Worm (Caenorhabditis elegans) whole organism, L3 larva: ENCODE results near the gene C11H1.7.
A peak's percentile ranks its signal among the peaks of the same experiment; 100 is the strongest.

Experiments
- R02D3.7 ChIP-seq: fragments of 150-350 bp; optimal IDR thresholded peaks from 2 replicates; lab custom pipeline; 2014; ENCODE audit warnings: missing biosample characterization, missing genetic modification characterization
- ZK546.5 ChIP-seq: sonication (generic microtip); optimal IDR thresholded peaks from 2 replicates; lab custom pipeline; 2017; ENCODE audit warnings: missing biosample characterization, missing genetic modification characterization
- aly-2 ChIP-seq: fragments of 150-350 bp; optimal IDR thresholded peaks from 2 replicates; lab custom pipeline; 2014; ENCODE audit warnings: missing biosample characterization, missing genetic modification characterization
- ama-1 ChIP-seq: fragments of 150-350 bp; optimal IDR thresholded peaks from 2 replicates; lab custom pipeline; 2018
- ceh-16 ChIP-seq: sonication (generic microtip); optimal IDR thresholded peaks from 2 replicates; lab custom pipeline; 2017; ENCODE audit warnings: missing biosample characterization, missing genetic modification characterization
- ceh-28 ChIP-seq: fragments of 150-350 bp; optimal IDR thresholded peaks from 2 replicates; lab custom pipeline; 2014; ENCODE audit warnings: missing biosample characterization, missing genetic modification reagents, missing genetic modification characterization
- ceh-82 ChIP-seq: fragments of 150-350 bp; optimal IDR thresholded peaks from 2 replicates; lab custom pipeline; 2014; ENCODE audit warnings: missing biosample characterization, missing genetic modification characterization
- ceh-9 ChIP-seq: sonication (generic microtip); optimal IDR thresholded peaks from 2 replicates; lab custom pipeline; 2018; ENCODE audit warnings: missing biosample characterization, missing genetic modification characterization
- daf-12 ChIP-seq: fragments of 150-350 bp; optimal IDR thresholded peaks from 2 replicates; lab custom pipeline; 2014; ENCODE audit warnings: missing biosample characterization, missing genetic modification reagents, missing genetic modification characterization
- egl-27 ChIP-seq: sonication (generic microtip); optimal IDR thresholded peaks from 4 replicates; lab custom pipeline; 2017; ENCODE audit warnings: missing biosample characterization, missing genetic modification reagents, missing genetic modification characterization
- egl-5 ChIP-seq: fragments of 150-350 bp; optimal IDR thresholded peaks from 2 replicates; lab custom pipeline; 2017; ENCODE audit warnings: missing biosample characterization, missing genetic modification reagents, missing genetic modification characterization, inconsistent platforms
- elt-1 ChIP-seq: fragments of 150-350 bp; optimal IDR thresholded peaks from 2 replicates; lab custom pipeline; 2014; ENCODE audit warnings: missing biosample characterization, missing genetic modification characterization
- elt-2 ChIP-seq: sonication (generic microtip); optimal IDR thresholded peaks from 2 replicates; lab custom pipeline; 2016; ENCODE audit warnings: missing genetic modification reagents, mild to moderate bottlenecking, missing genetic modification characterization, missing compliant biosample characterization
- elt-3 ChIP-seq, 3 experiments: fragments of 150-350 bp in 1 of 3; sonication (generic microtip) in 2 of 3; optimal IDR thresholded peaks; 2 replicates in 2 of 3; 4 replicates in 1 of 3; lab custom pipeline; 2014 to 2017; ENCODE audit warnings: missing biosample characterization in 3 of 3, missing genetic modification characterization in 3 of 3
- eor-1 ChIP-seq, 2 experiments: fragments of 150-350 bp; optimal IDR thresholded peaks; 2 replicates each; lab custom pipeline; 2014 to 2018; ENCODE audit warnings: missing biosample characterization in 2 of 2, missing genetic modification characterization in 2 of 2
- fkh-10 ChIP-seq: sonication (generic microtip); optimal IDR thresholded peaks from 2 replicates; lab custom pipeline; 2017; ENCODE audit warnings: missing biosample characterization, missing genetic modification reagents, missing genetic modification characterization
- fkh-2 ChIP-seq: fragments of 150-350 bp; optimal IDR thresholded peaks from 2 replicates; lab custom pipeline; 2014; ENCODE audit warnings: missing biosample characterization, missing genetic modification reagents, missing genetic modification characterization
- fos-1 ChIP-seq: fragments of 150-350 bp; optimal IDR thresholded peaks from 2 replicates; lab custom pipeline; 2014; ENCODE audit warnings: missing biosample characterization, missing genetic modification characterization
- hmg-11 ChIP-seq: sonication (generic microtip); optimal IDR thresholded peaks from 2 replicates; lab custom pipeline; 2016; ENCODE audit warnings: missing genetic modification characterization, missing compliant biosample characterization
- jun-1 ChIP-seq: fragments of 150-350 bp; optimal IDR thresholded peaks from 2 replicates; lab custom pipeline; 2014; ENCODE audit warnings: missing biosample characterization, missing genetic modification reagents, missing genetic modification characterization
- lin-15B ChIP-seq: fragments of 150-350 bp; optimal IDR thresholded peaks from 2 replicates; lab custom pipeline; 2014; ENCODE audit warnings: missing biosample characterization, missing genetic modification characterization
- lin-39 ChIP-seq: fragments of 150-350 bp; optimal IDR thresholded peaks from 2 replicates; lab custom pipeline; 2018; ENCODE audit warnings: missing biosample characterization, missing genetic modification reagents, missing genetic modification characterization
- lsy-12 ChIP-seq: sonication (generic microtip); optimal IDR thresholded peaks from 2 replicates; lab custom pipeline; 2016; ENCODE audit warnings: mild to moderate bottlenecking, missing genetic modification characterization, missing compliant biosample characterization
- mdl-1 ChIP-seq: fragments of 150-350 bp; optimal IDR thresholded peaks from 2 replicates; lab custom pipeline; 2014; ENCODE audit warnings: missing biosample characterization, missing genetic modification characterization
- mml-1 ChIP-seq: fragments of 150-350 bp; sonication (generic microtip); optimal IDR thresholded peaks from 3 replicates; lab custom pipeline; 2014; ENCODE audit warnings: missing biosample characterization, missing genetic modification characterization
- nfya-1 ChIP-seq: sonication (generic microtip); optimal IDR thresholded peaks from 2 replicates; lab custom pipeline; 2017; ENCODE audit warnings: missing genetic modification characterization, mild to moderate bottlenecking, missing compliant biosample characterization, antibody characterized with exemption, moderate library complexity; ENCODE audit not compliant: insufficient read depth
- nhr-11 ChIP-seq: fragments of 150-350 bp; optimal IDR thresholded peaks from 2 replicates; lab custom pipeline; 2014; ENCODE audit warnings: missing biosample characterization, missing genetic modification characterization
- nhr-12 ChIP-seq: fragments of 150-350 bp; optimal IDR thresholded peaks from 2 replicates; lab custom pipeline; 2014; ENCODE audit warnings: missing biosample characterization, missing genetic modification characterization
- nhr-23 ChIP-seq: fragments of 150-350 bp; optimal IDR thresholded peaks from 2 replicates; lab custom pipeline; 2014; ENCODE audit warnings: missing biosample characterization, missing genetic modification reagents, missing genetic modification characterization
- nhr-237 ChIP-seq: fragments of 150-350 bp; optimal IDR thresholded peaks from 2 replicates; lab custom pipeline; 2014; ENCODE audit warnings: missing biosample characterization, missing genetic modification characterization
- nhr-25 ChIP-seq: sonication (generic microtip); optimal IDR thresholded peaks from 2 replicates; lab custom pipeline; 2017; ENCODE audit warnings: missing biosample characterization, missing genetic modification characterization
- nhr-28 ChIP-seq: fragments of 150-350 bp; optimal IDR thresholded peaks from 2 replicates; lab custom pipeline; 2014; ENCODE audit warnings: missing biosample characterization, missing genetic modification characterization
- nhr-43 ChIP-seq: sonication (generic microtip); optimal IDR thresholded peaks from 2 replicates; lab custom pipeline; 2016; ENCODE audit warnings: mild to moderate bottlenecking, missing genetic modification characterization, missing compliant biosample characterization; ENCODE audit not compliant: poor library complexity, severe bottlenecking
- nhr-67 ChIP-seq: fragments of 150-350 bp; optimal IDR thresholded peaks from 2 replicates; lab custom pipeline; 2014; ENCODE audit warnings: missing biosample characterization, missing genetic modification characterization
- nhr-76 ChIP-seq: fragments of 150-350 bp; sonication (generic microtip); optimal IDR thresholded peaks from 5 replicates; lab custom pipeline; 2014; ENCODE audit warnings: missing biosample characterization, missing genetic modification characterization
- nhr-77 ChIP-seq: fragments of 150-350 bp; optimal IDR thresholded peaks from 2 replicates; lab custom pipeline; 2014; ENCODE audit warnings: missing biosample characterization, missing genetic modification characterization
- pha-4 ChIP-seq: fragments of 150-350 bp; optimal IDR thresholded peaks from 2 replicates; lab custom pipeline; 2014; ENCODE audit warnings: missing biosample characterization, missing genetic modification reagents, missing genetic modification characterization
- pqm-1 ChIP-seq: fragments of 150-350 bp; optimal IDR thresholded peaks from 2 replicates; lab custom pipeline; 2017; ENCODE audit warnings: missing biosample characterization, missing genetic modification characterization, inconsistent platforms
- sea-2 ChIP-seq: fragments of 150-350 bp; sonication (generic microtip); optimal IDR thresholded peaks from 4 replicates; lab custom pipeline; 2014; ENCODE audit warnings: missing biosample characterization, missing genetic modification reagents, missing genetic modification characterization
- skn-1 ChIP-seq: fragments of 150-350 bp; optimal IDR thresholded peaks from 2 replicates; lab custom pipeline; 2014; ENCODE audit warnings: missing biosample characterization, missing genetic modification characterization
- snpc-4 ChIP-seq: fragments of 150-350 bp; optimal IDR thresholded peaks from 2 replicates; lab custom pipeline; 2014; ENCODE audit warnings: missing biosample characterization, missing genetic modification characterization
- tbx-2 ChIP-seq: sonication (generic microtip); optimal IDR thresholded peaks from 2 replicates; lab custom pipeline; 2016; ENCODE audit warnings: mild to moderate bottlenecking, missing genetic modification characterization, missing compliant biosample characterization
- unc-39 ChIP-seq: sonication (generic microtip); optimal IDR thresholded peaks from 4 replicates; lab custom pipeline; 2017; ENCODE audit warnings: missing biosample characterization, missing genetic modification characterization
- unc-62 ChIP-seq: fragments of 150-350 bp; sonication (generic microtip); optimal IDR thresholded peaks from 4 replicates; lab custom pipeline; 2014; ENCODE audit warnings: missing biosample characterization, missing genetic modification reagents, missing genetic modification characterization
- zag-1 ChIP-seq: fragments of 150-350 bp; optimal IDR thresholded peaks from 2 replicates; lab custom pipeline; 2014; ENCODE audit warnings: missing biosample characterization, missing genetic modification characterization
- ztf-11 ChIP-seq: fragments of 150-350 bp; optimal IDR thresholded peaks from 2 replicates; lab custom pipeline; 2014; ENCODE audit warnings: missing biosample characterization, missing genetic modification characterization
- ztf-4 ChIP-seq: fragments of 150-350 bp; optimal IDR thresholded peaks from 2 replicates; lab custom pipeline; 2014; ENCODE audit warnings: missing biosample characterization, missing genetic modification characterization

Gene C11H1.7

ce11 chrX:14312416-14312815 is 14.8 kb upstream of the C11H1.7 start:
- peak; percentile 70 for TF ChIP-seq lin-15B (tag; lab: Kevin White, UChicago)
- no peak for TF ChIP-seq zag-1 (tag; lab: Kevin White, UChicago)
- TF ChIP-seq skn-1 (tag; lab: Kevin White, UChicago), result peak; percentile 32
- TF ChIP-seq elt-3 (tag; optimal IDR thresholded peaks at IDR 0.05; lab: Kevin White, UChicago), result no peak
- TF ChIP-seq nhr-43, result peak; percentile 56
- no peak for TF ChIP-seq nhr-77
- no peak for TF ChIP-seq ZK546.5 (tag; lab: Kevin White, UChicago)
- TF ChIP-seq ztf-4 (tag; lab: Kevin White, UChicago), result no peak
- no peak for TF ChIP-seq nhr-11 (tag; lab: Kevin White, UChicago)
- TF ChIP-seq pha-4, result peak; percentile 86
- no peak for TF ChIP-seq fkh-2 (tag; lab: Kevin White, UChicago)
- peak; percentile 81 for TF ChIP-seq lin-39 (tag; lab: Kevin White, UChicago)
- TF ChIP-seq aly-2, result no peak
- TF ChIP-seq tbx-2, result peak; percentile 68
- TF ChIP-seq ceh-82, result no peak
- TF ChIP-seq egl-5 (tag; lab: Kevin White, UChicago), result peak; percentile 28
- TF ChIP-seq eor-1 (tag; optimal IDR thresholded peaks at IDR 0.05; lab: Kevin White, UChicago), result no peak
- no peak for TF ChIP-seq ceh-16 (tag; lab: Kevin White, UChicago)
- TF ChIP-seq fkh-10 (GFP tag; lab: Kevin White, UChicago), result no peak
- no peak for TF ChIP-seq unc-39
- TF ChIP-seq nhr-12 (tag; lab: Kevin White, UChicago), result no peak
- peak; percentile 65 for TF ChIP-seq elt-2 (tag; lab: Kevin White, UChicago)
- TF ChIP-seq ztf-11 (tag; lab: Kevin White, UChicago), result no peak
- TF ChIP-seq ceh-28 (tag; lab: Kevin White, UChicago), result peak; percentile 70
- no peak for TF ChIP-seq mml-1 (tag; lab: Kevin White, UChicago)
- no peak for TF ChIP-seq nhr-28 (tag; lab: Kevin White, UChicago)
- TF ChIP-seq nhr-76 (tag; lab: Kevin White, UChicago), result no peak
- no peak for TF ChIP-seq nhr-237
- TF ChIP-seq ceh-9 (tag; lab: Kevin White, UChicago), result no peak
- TF ChIP-seq fos-1 (tag; lab: Kevin White, UChicago), result no peak
- no peak for TF ChIP-seq daf-12 (tag; lab: Kevin White, UChicago)
- peak; percentile 69 for TF ChIP-seq snpc-4
- TF ChIP-seq pqm-1 (tag; lab: Kevin White, UChicago), result peak; percentile 40
- peak; percentile 94 for TF ChIP-seq hmg-11 (tag; lab: Kevin White, UChicago)
- TF ChIP-seq jun-1 (tag; lab: Kevin White, UChicago), result peak; percentile 80
- TF ChIP-seq mdl-1 (tag; lab: Kevin White, UChicago), result no peak
- peak; percentile 51 for TF ChIP-seq sea-2
- TF ChIP-seq nhr-23 (tag; lab: Kevin White, UChicago), result peak; percentile 88
- TF ChIP-seq nhr-25 (tag; lab: Kevin White, UChicago), result peak; percentile 77
- peak; percentile 83 for TF ChIP-seq nfya-1
- peak; percentile 37 for TF ChIP-seq R02D3.7 (tag; lab: Kevin White, UChicago)
- TF ChIP-seq nhr-67, result no peak
- peak; percentile 44 for TF ChIP-seq lsy-12 (tag; lab: Kevin White, UChicago)
- TF ChIP-seq ama-1, result no peak
- no peak for TF ChIP-seq elt-1 (tag; lab: Kevin White, UChicago)
- no peak for TF ChIP-seq unc-62
- peak; percentile 64 for TF ChIP-seq egl-27 (tag; lab: Kevin White, UChicago)

ce11 chrX:14313627-14314026 is 13.6 kb upstream of the C11H1.7 start, which contains the start of gene prx-1:
prx-1 (plus strand) TSS chrX:14313927.
- TF ChIP-seq sea-2 (no peak), pqm-1 (tag; lab: Kevin White, UChicago) (peak; percentile 49), pha-4 (no peak), nhr-43 (no peak), ama-1 (no peak), lsy-12 (tag; lab: Kevin White, UChicago) (no peak), unc-39 (no peak), ZK546.5 (tag; lab: Kevin White, UChicago) (no peak), mml-1 (tag; lab: Kevin White, UChicago) (no peak), snpc-4 (no peak), elt-2 (tag; lab: Kevin White, UChicago) (peak; percentile 13), elt-1 (tag; lab: Kevin White, UChicago) (no peak), nhr-67 (no peak)
